Fruit fly (Drosophila melanogaster): ENCODE results near the gene CG32024.

- TF ChIP-seq scrt (GFP tag; optimal IDR thresholded peaks at IDR 0.05) (no peak), oc (tag; optimal IDR thresholded peaks at IDR 0.05) (no peak), CG12219 (GFP tag; optimal IDR thresholded peaks at IDR 0.05) (no peak), ash1 (GFP tag; optimal IDR thresholded peaks at IDR 0.05) (no peak), h (optimal IDR thresholded peaks at IDR 0.05) (no peak), MESR4 (GFP tag; optimal IDR thresholded peaks at IDR 0.05) (no peak), CG7556 (GFP tag; optimal IDR thresholded peaks at IDR 0.05) (no peak), CG18599 (GFP tag; optimal IDR thresholded peaks at IDR 0.05) (peak; percentile 24), Dll (GFP tag; IDR thresholded peaks at IDR 0.05; ENCODE audit: partially characterized antibody) (no peak), E2f1 (GFP tag; IDR thresholded peaks at IDR 0.05) (peak; percentile 46; the same call in 1 of the 2 replicates)
These were observed 6.1 kb downstream of the CG32024 start for dm6 chr3L:8813484-8813883.

All from whole organism, embryonic.